Worm (Caenorhabditis elegans): Measurements from ENCODE around the gene F58E6.11.

F58E6.11 gene

DNA sequence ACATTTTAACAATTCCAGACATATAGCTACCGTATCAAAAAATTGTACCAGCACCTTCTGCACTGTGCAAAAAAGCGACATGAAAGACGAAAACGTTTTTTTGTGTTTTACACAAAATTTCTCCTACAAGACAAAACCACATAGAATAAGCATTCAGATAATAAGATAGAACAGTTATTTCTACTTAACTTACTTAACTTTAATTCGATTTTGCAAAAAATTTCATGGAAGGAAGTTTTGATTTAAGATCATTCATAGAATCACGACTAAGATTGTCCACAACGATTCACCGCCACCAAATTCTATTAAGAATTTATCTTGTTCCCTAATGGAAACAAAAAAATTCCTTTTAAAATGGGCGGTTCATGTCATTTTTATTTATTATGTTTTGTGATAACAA, 6.0 kb upstream of the F58E6.11 start:
- TF ChIP-seq hlh-8 (tag; optimal IDR thresholded peaks at IDR 0.05) (no peak), K02D7.2 (tag; optimal IDR thresholded peaks at IDR 0.05) (no peak), sox-2 (GFP tag; IDR thresholded peaks at IDR 0.05) (no peak), ceh-31 (tag; optimal IDR thresholded peaks at IDR 0.05) (no peak), pros-1 (tag; optimal IDR thresholded peaks at IDR 0.05) (no peak), ceh-14 (tag; optimal IDR thresholded peaks at IDR 0.05) (no peak), ceh-22 (tag; optimal IDR thresholded peaks at IDR 0.05) (no peak), ceh-19 (GFP tag; optimal IDR thresholded peaks at IDR 0.05) (no peak), hlh-6 (tag; optimal IDR thresholded peaks at IDR 0.05) (no peak), ceh-24 (tag; optimal IDR thresholded peaks at IDR 0.05) (no peak), ceh-9 (tag; optimal IDR thresholded peaks at IDR 0.05) (no peak), mec-3 (tag; optimal IDR thresholded peaks at IDR 0.05; ENCODE audit: borderline replicate concordance) (no peak), ets-4 (tag; optimal IDR thresholded peaks at IDR 0.05) (no peak), npax-4 (tag; optimal IDR thresholded peaks at IDR 0.05) (no peak), zip-5 (tag; optimal IDR thresholded peaks at IDR 0.05) (no peak), hlh-30 (tag; optimal IDR thresholded peaks at IDR 0.05; ENCODE audit: insufficient read depth) (no peak), tbx-2 (tag; optimal IDR thresholded peaks at IDR 0.05) (no peak), sdc-2 (tag; optimal IDR thresholded peaks at IDR 0.05) (no peak), eyg-1 (tag; optimal IDR thresholded peaks at IDR 0.05) (no peak)

DNA sequence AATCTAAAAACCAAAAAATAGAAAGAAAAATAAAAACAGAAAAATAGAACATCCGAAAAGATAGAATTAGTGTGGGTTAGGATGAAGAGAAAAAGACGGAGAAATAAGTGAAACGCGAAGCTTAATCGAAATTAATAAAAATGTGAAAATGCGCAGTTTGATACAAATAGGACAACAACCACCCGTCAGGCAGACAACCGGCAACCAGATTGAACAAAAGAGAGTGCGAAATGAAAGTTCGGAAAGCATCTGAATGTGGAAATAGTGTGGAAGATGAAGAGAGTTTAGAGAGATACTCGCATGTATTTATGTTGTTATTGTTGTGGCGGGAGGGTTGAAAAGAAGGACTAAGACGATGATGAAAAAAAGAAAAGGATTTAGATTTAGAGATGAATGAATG, 653 bp upstream of the F58E6.11 start:
- TF ChIP-seq ceh-30 (tag; optimal IDR thresholded peaks at IDR 0.05) (no peak), mec-3 (tag; optimal IDR thresholded peaks at IDR 0.05; ENCODE audit: borderline replicate concordance) (no peak), ztf-16 (tag; optimal IDR thresholded peaks at IDR 0.05) (no peak), hlh-13 (GFP tag; optimal IDR thresholded peaks at IDR 0.05) (no peak), pax-1 (tag; optimal IDR thresholded peaks at IDR 0.05) (no peak), ceh-14 (tag; optimal IDR thresholded peaks at IDR 0.05) (no peak)

DNA sequence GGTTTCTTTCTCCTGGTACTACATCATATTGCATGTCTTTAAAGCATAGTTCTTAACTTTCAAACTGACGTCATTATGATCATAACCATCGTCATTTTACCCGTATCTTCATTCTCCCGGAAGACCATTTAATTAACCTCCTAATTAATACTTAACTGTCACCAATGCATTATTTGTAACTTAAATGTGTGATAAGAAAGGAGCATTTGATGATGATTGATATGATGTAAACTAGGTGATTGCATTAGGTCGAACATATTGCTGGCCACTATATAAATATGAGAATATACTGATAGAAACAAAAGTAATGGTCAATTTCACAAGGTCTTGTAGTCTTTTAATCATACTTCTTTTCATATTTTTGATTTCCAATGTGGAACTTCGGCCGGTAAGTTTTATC, 1.5 kb downstream of the F58E6.11 start, which contains the start of gene hrg-3:
hrg-3 (plus strand) TSS at position 227 of the 400 bp plus-strand sequence.
- peak; percentile 48 for TF ChIP-seq elt-2 (tag; optimal IDR thresholded peaks at IDR 0.05)
- no peak for TF ChIP-seq pat-9 (tag; optimal IDR thresholded peaks at IDR 0.05)

DNA sequence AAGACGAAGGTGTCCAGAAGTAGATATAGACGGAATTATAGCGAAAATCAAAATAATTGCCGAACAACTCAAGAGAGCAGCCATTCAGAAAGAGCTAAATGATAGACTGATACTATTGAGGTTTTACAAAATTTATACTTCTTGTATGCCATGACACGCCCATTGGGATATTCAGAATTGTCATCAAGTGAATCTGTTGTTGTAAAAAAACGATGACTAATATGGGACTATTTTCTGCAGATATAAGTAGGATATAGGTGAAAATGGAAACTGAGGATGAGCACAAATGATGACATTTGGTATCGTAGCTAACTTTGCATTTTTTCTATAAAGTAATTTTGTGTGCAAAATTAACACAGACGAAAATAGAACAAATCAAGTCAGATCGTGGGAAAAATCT, 2.1 kb downstream of the F58E6.11 start, which contains the start of gene F58E6.8:
F58E6.8 (minus strand) TSS at position 101 of the 400 bp plus-strand sequence.
- TF ChIP-seq hlh-8 (tag; optimal IDR thresholded peaks at IDR 0.05) (no peak), ceh-6 (GFP tag; optimal IDR thresholded peaks at IDR 0.05) (no peak), ceh-22 (tag; optimal IDR thresholded peaks at IDR 0.05) (no peak), ahr-1 (tag; optimal IDR thresholded peaks at IDR 0.05) (no peak), ttx-3 (tag; optimal IDR thresholded peaks at IDR 0.05) (no peak), madf-2 (tag; optimal IDR thresholded peaks at IDR 0.05) (no peak), ceh-34 (tag; optimal IDR thresholded peaks at IDR 0.05) (no peak), sox-2 (GFP tag; IDR thresholded peaks at IDR 0.05) (no peak), K09A11.1 (tag; optimal IDR thresholded peaks at IDR 0.05; ENCODE audit: insufficient read depth) (no peak), gmeb-2 (tag; optimal IDR thresholded peaks at IDR 0.05) (no peak)

DNA sequence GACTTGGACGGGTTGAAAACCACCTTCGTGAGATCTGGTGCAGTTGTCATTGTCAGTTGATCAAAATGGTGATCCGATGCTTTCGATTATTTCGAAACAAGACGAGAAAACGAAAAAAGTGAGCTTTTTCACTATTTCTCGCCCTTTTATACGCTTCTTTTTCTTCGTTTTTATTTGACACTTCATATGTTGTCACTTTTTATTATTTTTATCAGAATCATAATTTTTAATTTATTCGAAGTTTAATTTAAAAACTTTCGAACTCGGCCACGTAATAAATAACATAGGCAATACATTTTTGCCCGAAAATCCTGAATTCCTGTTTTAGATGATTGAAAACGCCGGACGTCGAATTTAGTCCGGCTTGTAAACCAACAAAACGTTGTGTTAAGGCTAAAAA, 3.3 kb downstream of the F58E6.11 start, which contains the start of gene F58E6.5:
F58E6.5 (minus strand) TSS at position 101 of the 400 bp plus-strand sequence.
- TF ChIP-seq F13H6.1 (tag; optimal IDR thresholded peaks at IDR 0.05) (no peak), hlh-13 (GFP tag; optimal IDR thresholded peaks at IDR 0.05) (no peak), dve-1 (tag; optimal IDR thresholded peaks at IDR 0.05) (no peak), pqm-1 (tag; optimal IDR thresholded peaks at IDR 0.05) (no peak), ama-1 (optimal IDR thresholded peaks at IDR 0.05) (no peak), ceh-9 (tag; optimal IDR thresholded peaks at IDR 0.05) (no peak), pat-9 (tag; optimal IDR thresholded peaks at IDR 0.05) (no peak), ztf-16 (tag; optimal IDR thresholded peaks at IDR 0.05) (no peak), ceh-48 (tag; optimal IDR thresholded peaks at IDR 0.05) (no peak), sdc-2 (tag; optimal IDR thresholded peaks at IDR 0.05) (no peak), ceh-18 (tag; optimal IDR thresholded peaks at IDR 0.05) (no peak), sox-4 (tag; optimal IDR thresholded peaks at IDR 0.05) (no peak), mec-3 (tag; optimal IDR thresholded peaks at IDR 0.05; ENCODE audit: borderline replicate concordance) (no peak), odd-2 (tag; optimal IDR thresholded peaks at IDR 0.05) (no peak), madf-2 (tag; optimal IDR thresholded peaks at IDR 0.05) (no peak)
